Fruit fly (Drosophila melanogaster): Measurements from ENCODE around the gene CG8475.

The CG8475 gene

dm6 chr2L:8162307-8163024 is 34.3 kb downstream of the CG8475 start, which contains the start of gene Acbp1 (continued):
- TF ChIP-seq CG13123 (GFP tag; optimal IDR thresholded peaks at IDR 0.05) = peak; percentile 89
- peak; percentile 84 for TF ChIP-seq CG30431 (GFP tag; optimal IDR thresholded peaks at IDR 0.05)
- no peak for TF ChIP-seq cad (GFP tag; optimal IDR thresholded peaks at IDR 0.05)
- TF ChIP-seq CG17359 (tag; optimal IDR thresholded peaks at IDR 0.05) = peak; percentile 96
- peak; percentile 94 for TF ChIP-seq CG1647 (GFP tag; optimal IDR thresholded peaks at IDR 0.05)
- TF ChIP-seq CG7987 (GFP tag; optimal IDR thresholded peaks at IDR 0.05) = peak; percentile 93
- peak; percentile 57; the same call in 1 of the 4 replicates for TF ChIP-seq chinmo (GFP tag; IDR thresholded peaks at IDR 0.05; ENCODE audit: partially characterized antibody)
- TF ChIP-seq bab2 (GFP tag; optimal IDR thresholded peaks at IDR 0.05) = peak; percentile 93
- TF ChIP-seq Chrac-16 (GFP tag; optimal IDR thresholded peaks at IDR 0.05) = peak; percentile 88
- peak; percentile 92 for TF ChIP-seq Rfx (GFP tag; IDR thresholded peaks at IDR 0.05)
- peak; percentile 98 for TF ChIP-seq CG2202 (tag; optimal IDR thresholded peaks at IDR 0.05)
- peak; percentile 95 for TF ChIP-seq CG8944 (GFP tag; optimal IDR thresholded peaks at IDR 0.05)
- TF ChIP-seq ara (GFP tag; IDR thresholded peaks at IDR 0.05) = peak; percentile 87; the same call in 1 of the 2 replicates
- TF ChIP-seq hb (GFP tag; IDR thresholded peaks at IDR 0.05; ENCODE audit: partially characterized antibody) = peak; percentile 62; the same call in 1 of the 3 replicates
- peak; percentile 91 for TF ChIP-seq Abd-B (GFP tag; optimal IDR thresholded peaks at IDR 0.05)
- TF ChIP-seq CG14441 (GFP tag; IDR thresholded peaks at IDR 0.05) = peak; percentile 89
- TF ChIP-seq lmd (GFP tag; IDR thresholded peaks at IDR 0.05) = peak; percentile 93
- TF ChIP-seq CG6175 (GFP tag; IDR thresholded peaks at IDR 0.05) = peak; percentile 86
- no peak; the same call in 1 of the 2 replicates for TF ChIP-seq CG8765 (GFP tag; IDR thresholded peaks at IDR 0.05)
- TF ChIP-seq gem (tag; optimal IDR thresholded peaks at IDR 0.05) = peak; percentile 98
- TF ChIP-seq aop (GFP tag; IDR thresholded peaks at IDR 0.05) = peak; percentile 75
- peak; percentile 85 for TF ChIP-seq CG31224 (GFP tag; IDR thresholded peaks at IDR 0.05)
- peak; percentile 88 for TF ChIP-seq CG4854 (GFP tag; optimal IDR thresholded peaks at IDR 0.05)
- TF ChIP-seq Hr39 (optimal IDR thresholded peaks at IDR 0.05) = no peak
- peak; percentile 84 for TF ChIP-seq TFAM (GFP tag; optimal IDR thresholded peaks at IDR 0.05)
- peak; percentile 90 for TF ChIP-seq sisA (GFP tag; IDR thresholded peaks at IDR 0.05)
- TF ChIP-seq CG9876 (GFP tag; optimal IDR thresholded peaks at IDR 0.05) = peak; percentile 96
- peak; percentile 77 for TF ChIP-seq knrl (GFP tag; IDR thresholded peaks at IDR 0.05; ENCODE audit: partially characterized antibody)
- TF ChIP-seq B-H2 (GFP tag; optimal IDR thresholded peaks at IDR 0.05) = peak; percentile 97
- peak; percentile 90 for TF ChIP-seq tgo (GFP tag; IDR thresholded peaks at IDR 0.05)
- peak; percentile 95 for TF ChIP-seq trem (tag; optimal IDR thresholded peaks at IDR 0.05)
- peak; percentile 94 for TF ChIP-seq fd102C (GFP tag; optimal IDR thresholded peaks at IDR 0.05)
- TF ChIP-seq bcd (GFP tag; optimal IDR thresholded peaks at IDR 0.05) = peak; percentile 92
- TF ChIP-seq CG10267 (tag; optimal IDR thresholded peaks at IDR 0.05) = peak; percentile 98
- no peak for TF ChIP-seq hkb (optimal IDR thresholded peaks at IDR 0.05)
- peak; percentile 96 for TF ChIP-seq hkb (GFP tag; IDR thresholded peaks at IDR 0.05)
- TF ChIP-seq CG10366 (GFP tag; IDR thresholded peaks at IDR 0.05) = peak; percentile 78
- peak; percentile 89 for TF ChIP-seq corto (GFP tag; optimal IDR thresholded peaks at IDR 0.05)
- TF ChIP-seq pho (GFP tag; optimal IDR thresholded peaks at IDR 0.05) = peak; percentile 97
- peak; percentile 87; the same call in 2 of the 3 replicates for TF ChIP-seq CG2889 (GFP tag; IDR thresholded peaks at IDR 0.05)
- TF ChIP-seq Hr78 (GFP tag; optimal IDR thresholded peaks at IDR 0.05) = peak in 1 of 2 experiments; percentile 92
- TF ChIP-seq abd-A (tag; optimal IDR thresholded peaks at IDR 0.05) = peak; percentile 93
- peak; percentile 88 for TF ChIP-seq CG6689 (GFP tag; IDR thresholded peaks at IDR 0.05)
- TF ChIP-seq CG14965 (GFP tag; optimal IDR thresholded peaks at IDR 0.05; ENCODE audit: borderline replicate concordance) = peak; percentile 75
- peak; percentile 93 for TF ChIP-seq Ptx1 (GFP tag; IDR thresholded peaks at IDR 0.05)
- TF ChIP-seq ro (GFP tag; IDR thresholded peaks at IDR 0.05) = peak; percentile 77; the same call in 1 of the 2 replicates
- peak; percentile 98 for TF ChIP-seq HHEX (GFP tag; optimal IDR thresholded peaks at IDR 0.05)
- TF ChIP-seq inv (GFP tag; IDR thresholded peaks at IDR 0.05; ENCODE audit: partially characterized antibody) = peak; percentile 64
- peak; percentile 94 for TF ChIP-seq gro (GFP tag; optimal IDR thresholded peaks at IDR 0.05)
- TF ChIP-seq CG18262 (tag; optimal IDR thresholded peaks at IDR 0.05) = peak; percentile 99
